Worm (Caenorhabditis elegans): ENCODE results near the gene spp-6.

spp-6 gene

DNA sequence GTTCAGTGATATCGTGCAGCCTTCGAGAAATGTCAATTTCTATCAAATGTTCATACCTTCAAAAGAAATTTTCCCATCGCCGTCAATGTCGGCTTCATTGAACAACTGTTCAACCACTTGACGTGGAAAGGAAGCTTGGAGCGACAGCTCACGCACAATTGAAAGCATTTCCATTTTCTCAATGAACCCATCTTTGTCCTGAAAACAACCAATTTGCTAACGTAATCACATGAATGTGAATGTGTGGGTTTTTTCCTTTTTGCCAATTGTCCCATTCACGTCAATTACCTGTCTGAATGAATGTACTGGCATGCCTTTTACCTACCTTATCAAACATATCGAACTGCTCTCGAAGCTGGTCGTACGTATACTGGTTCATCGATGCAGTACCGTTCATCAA is 20.8 kb upstream of the spp-6 start:
- TF ChIP-seq che-1 (tag; optimal IDR thresholded peaks at IDR 0.05), result no peak
- TF ChIP-seq K09A11.1 (tag; optimal IDR thresholded peaks at IDR 0.05; ENCODE audit: insufficient read depth), result no peak
- no peak for TF ChIP-seq F13H6.1 (tag; optimal IDR thresholded peaks at IDR 0.05)
- no peak for TF ChIP-seq T23F11.4 (GFP tag; optimal IDR thresholded peaks at IDR 0.05)
- TF ChIP-seq ceh-48 (tag; optimal IDR thresholded peaks at IDR 0.05), result no peak
- no peak for TF ChIP-seq pha-2 (tag; optimal IDR thresholded peaks at IDR 0.05)
- no peak for TF ChIP-seq pqm-1 (tag; optimal IDR thresholded peaks at IDR 0.05)
- no peak for TF ChIP-seq ceh-34 (tag; optimal IDR thresholded peaks at IDR 0.05)
- no peak for TF ChIP-seq ceh-19 (GFP tag; optimal IDR thresholded peaks at IDR 0.05)
- TF ChIP-seq Y22D7AL.16 (tag; optimal IDR thresholded peaks at IDR 0.05), result no peak
- no peak for TF ChIP-seq lin-11 (tag; optimal IDR thresholded peaks at IDR 0.05)
- TF ChIP-seq ceh-45 (GFP tag; IDR thresholded peaks at IDR 0.05), result no peak
- no peak for TF ChIP-seq nhr-232 (tag; optimal IDR thresholded peaks at IDR 0.05)
- no peak for TF ChIP-seq sox-2 (GFP tag; IDR thresholded peaks at IDR 0.05)
- TF ChIP-seq fkh-6 (tag; optimal IDR thresholded peaks at IDR 0.05), result no peak
- no peak for TF ChIP-seq pros-1 (tag; optimal IDR thresholded peaks at IDR 0.05)

DNA sequence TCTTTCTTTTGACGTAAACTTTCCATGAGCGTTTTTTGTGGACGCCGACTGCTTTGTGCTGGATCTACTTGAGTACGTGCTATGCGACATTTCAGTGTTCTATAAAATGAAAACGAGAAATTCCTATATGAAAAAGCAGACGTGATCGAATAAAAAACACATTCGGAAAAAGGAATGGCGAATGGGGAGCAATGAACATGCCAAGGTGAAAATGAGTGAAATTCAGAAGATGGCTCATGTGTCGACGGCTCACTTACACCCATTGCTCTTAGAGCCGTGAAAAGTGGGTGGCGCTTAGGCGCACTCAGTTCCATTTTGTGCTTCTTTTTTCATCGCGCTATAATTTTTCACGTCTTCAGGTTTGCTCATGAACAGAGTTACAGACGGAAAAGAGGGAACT is 18.5 kb upstream of the spp-6 start, which contains the start of gene K03A1.4:
TSS of gene K03A1.4 (minus strand) at position 101 of the 400 bp plus-strand sequence.
- TF ChIP-seq ets-4 (tag; optimal IDR thresholded peaks at IDR 0.05) (no peak), ztf-16 (tag; optimal IDR thresholded peaks at IDR 0.05) (no peak), ceh-45 (GFP tag; IDR thresholded peaks at IDR 0.05) (no peak), Y22D7AL.16 (tag; optimal IDR thresholded peaks at IDR 0.05) (no peak), fkh-10 (GFP tag; optimal IDR thresholded peaks at IDR 0.05) (no peak), gmeb-2 (tag; optimal IDR thresholded peaks at IDR 0.05) (no peak), F13H6.1 (tag; optimal IDR thresholded peaks at IDR 0.05) (no peak), ceh-19 (GFP tag; optimal IDR thresholded peaks at IDR 0.05) (no peak)

ce11 chrX:7303115-7303514 is 14.0 kb upstream of the spp-6 start:
- TF ChIP-seq ceh-9 (tag; optimal IDR thresholded peaks at IDR 0.05) (no peak), hlh-30 (tag; optimal IDR thresholded peaks at IDR 0.05; ENCODE audit: insufficient read depth) (no peak), unc-42 (tag; optimal IDR thresholded peaks at IDR 0.05) (no peak)

DNA sequence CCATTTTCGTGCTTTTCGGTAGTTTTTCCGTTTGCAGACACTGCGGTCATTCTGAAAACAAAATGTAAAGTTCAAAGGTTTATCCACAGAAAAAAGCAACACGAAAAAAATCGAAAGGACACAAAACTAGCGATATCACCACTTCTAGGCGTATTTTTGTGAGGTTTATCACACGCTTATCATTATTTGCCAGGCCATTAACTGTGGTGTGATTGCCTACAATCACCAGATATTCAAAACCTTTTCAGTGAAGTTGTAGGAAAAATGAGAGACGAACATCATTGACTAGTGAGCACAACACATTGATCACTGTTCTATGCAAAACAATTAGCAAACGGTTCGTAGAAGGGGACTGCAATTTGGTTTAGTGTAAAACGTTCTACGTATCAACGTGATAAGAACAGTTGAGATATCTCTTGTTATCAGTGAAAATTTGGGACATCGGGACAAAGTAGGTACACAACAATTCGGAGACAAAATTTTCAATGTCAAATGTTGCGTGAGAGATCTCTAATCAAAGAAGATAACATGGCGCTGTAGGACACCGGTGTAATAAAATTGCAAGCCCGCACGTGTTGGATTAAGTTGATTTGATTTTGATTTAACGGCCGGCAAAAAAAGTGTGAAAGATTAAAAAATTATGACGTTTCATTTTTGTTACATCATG is 11.5 kb upstream of the spp-6 start, which contains the start of gene sur-5:
TSS of gene sur-5 (minus strand) at position 51 of the 667 bp plus-strand sequence.
- TF ChIP-seq elt-2 (tag; optimal IDR thresholded peaks at IDR 0.05) (peak; percentile 87), odd-2 (tag; optimal IDR thresholded peaks at IDR 0.05) (no peak)

- TF ChIP-seq Y22D7AL.16 (tag; optimal IDR thresholded peaks at IDR 0.05) (no peak), nfya-1 (tag; optimal IDR thresholded peaks at IDR 0.05) (peak; percentile 63), dve-1 (tag; optimal IDR thresholded peaks at IDR 0.05) (peak; percentile 16), ceh-18 (tag; optimal IDR thresholded peaks at IDR 0.05) (peak; percentile 32)
Observed at ce11 chrX:7306434-7306833, 10.7 kb upstream of the spp-6 start.

ce11 chrX:7309775-7310174 is 7.4 kb upstream of the spp-6 start, which contains the start of the genes his-38 and his-40:
Gene his-38 (minus strand): TSS chrX:7309875.
Gene his-40 (plus strand): TSS chrX:7310110.
- no peak for TF ChIP-seq ceh-31 (tag; optimal IDR thresholded peaks at IDR 0.05)
- TF ChIP-seq elt-2 (tag; optimal IDR thresholded peaks at IDR 0.05), result no peak
- no peak for TF ChIP-seq sdc-2 (tag; optimal IDR thresholded peaks at IDR 0.05)
- no peak for TF ChIP-seq che-1 (tag; optimal IDR thresholded peaks at IDR 0.05)
- no peak for TF ChIP-seq nhr-11 (tag; optimal IDR thresholded peaks at IDR 0.05)
- no peak for TF ChIP-seq nhr-232 (tag; optimal IDR thresholded peaks at IDR 0.05)
- TF ChIP-seq C08G9.2 (tag; optimal IDR thresholded peaks at IDR 0.05), result no peak
- TF ChIP-seq ceh-45 (GFP tag; IDR thresholded peaks at IDR 0.05), result no peak
- no peak for TF ChIP-seq dve-1 (tag; optimal IDR thresholded peaks at IDR 0.05)
- TF ChIP-seq ceh-48 (tag; optimal IDR thresholded peaks at IDR 0.05), result no peak
- no peak for TF ChIP-seq nfya-1 (tag; optimal IDR thresholded peaks at IDR 0.05)
- TF ChIP-seq pros-1 (tag; optimal IDR thresholded peaks at IDR 0.05), result no peak
- TF ChIP-seq madf-2 (tag; optimal IDR thresholded peaks at IDR 0.05), result no peak
- TF ChIP-seq Y22D7AL.16 (tag; optimal IDR thresholded peaks at IDR 0.05), result no peak

All from whole organism, late embryonic.